Fruit fly (Drosophila melanogaster) S2 (cell line): ENCODE data around the gene Ahcy.

Experiments
- CG8478 ChIP-seq: fragments of >200 bp; optimal IDR thresholded peaks from 2 replicates; lab custom pipeline; 2018
- CTCF ChIP-seq, 2 experiments: fragments of >200 bp; optimal IDR thresholded peaks; 2 replicates each; lab custom pipeline; 2018

dm6 chrX:15465410-15465809, 15.3 kb downstream of the Ahcy start:
- TF ChIP-seq CTCF (optimal IDR thresholded peaks at IDR 0.05; lab: Kevin White, UChicago) (no peak), CG8478 (no peak)
